Fruit fly (Drosophila melanogaster) whole organism, prepupa: Measurements from ENCODE around the gene Antp.

Experiments used
- Blimp-1 ChIP-seq: fragments of 200-800 bp; sonication (Bioruptor generic); optimal IDR thresholded peaks from 3 replicates; lab custom pipeline; 2017; ENCODE audit warnings: missing biosample characterization, missing genetic modification characterization, mild to moderate bottlenecking, moderate library complexity, missing genetic modification reagents
- CG10631 ChIP-seq: fragments of 200-800 bp; sonication (Bioruptor generic); optimal IDR thresholded peaks from 2 replicates; lab custom pipeline; 2016; ENCODE audit warnings: missing biosample characterization, missing genetic modification characterization
- CG10669 ChIP-seq: fragments of 200-800 bp; sonication (Bioruptor generic); optimal IDR thresholded peaks from 3 replicates; lab custom pipeline; 2018; ENCODE audit warnings: missing biosample characterization, mild to moderate bottlenecking, missing genetic modification characterization, moderate library complexity
- CG11294 ChIP-seq: fragments of 200-800 bp; sonication (Bioruptor generic); IDR thresholded peaks from 2 replicates; pipeline ENCODE4 v1.3.6; 2022; ENCODE audit warnings: missing biosample characterization, missing genetic modification characterization
- CG15336 ChIP-seq: fragments of 200-800 bp; sonication (Bioruptor generic); IDR thresholded peaks from 2 replicates; pipeline ENCODE4 v1.3.6; 2022; ENCODE audit warnings: missing biosample characterization, missing genetic modification characterization
- CG1621 ChIP-seq: fragments of 200-800 bp; sonication (Bioruptor generic); optimal IDR thresholded peaks from 3 replicates; lab custom pipeline; 2018; ENCODE audit warnings: missing biosample characterization, mild to moderate bottlenecking, missing genetic modification characterization
- CG3032 ChIP-seq: fragments of 200-800 bp; optimal IDR thresholded peaks from 2 replicates; lab custom pipeline; 2019; ENCODE audit warnings: missing biosample characterization, mild to moderate bottlenecking, missing genetic modification characterization, moderate library complexity
- CG31627 ChIP-seq: fragments of 200-800 bp; sonication (Bioruptor generic); optimal IDR thresholded peaks from 3 replicates; lab custom pipeline; 2016; ENCODE audit warnings: missing biosample characterization, missing genetic modification characterization
- CG34406 ChIP-seq: fragments of 200-800 bp; sonication (Bioruptor generic); optimal IDR thresholded peaks from 3 replicates; lab custom pipeline; 2016; ENCODE audit warnings: missing biosample characterization, missing genetic modification characterization
- CG3919 ChIP-seq: fragments of 200-800 bp; sonication (Bioruptor generic); optimal IDR thresholded peaks from 3 replicates; lab custom pipeline; 2016; ENCODE audit warnings: missing biosample characterization, missing genetic modification characterization
- CG4318 ChIP-seq: fragments of 200-800 bp; sonication (Bioruptor generic); optimal IDR thresholded peaks from 3 replicates; lab custom pipeline; 2017; ENCODE audit warnings: missing biosample characterization, mild to moderate bottlenecking, missing genetic modification characterization
- CG6163 ChIP-seq: fragments of 200-800 bp; sonication (Bioruptor generic); IDR thresholded peaks from 3 replicates; pipeline ENCODE4 v1.3.6; 2022; ENCODE audit warnings: missing biosample characterization, missing genetic modification characterization
- CG6792 ChIP-seq: fragments of 200-800 bp; sonication (Bioruptor generic); optimal IDR thresholded peaks from 3 replicates; lab custom pipeline; 2016; ENCODE audit warnings: missing biosample characterization, missing genetic modification characterization
- CG6808 ChIP-seq: fragments of 200-800 bp; sonication (Bioruptor generic); optimal IDR thresholded peaks from 3 replicates; lab custom pipeline; 2017; ENCODE audit warnings: missing biosample characterization, missing genetic modification characterization, mild to moderate bottlenecking, moderate library complexity, missing genetic modification reagents
- CG6854 ChIP-seq: fragments of 200-800 bp; sonication (Bioruptor generic); optimal IDR thresholded peaks from 2 replicates; lab custom pipeline; 2017; ENCODE audit warnings: missing biosample characterization, mild to moderate bottlenecking, missing genetic modification characterization
- CG7368 ChIP-seq: fragments of 200-800 bp; sonication (Bioruptor generic); optimal IDR thresholded peaks from 3 replicates; lab custom pipeline; 2016; ENCODE audit warnings: missing biosample characterization, missing genetic modification characterization
- CG8319 ChIP-seq: fragments of 200-800 bp; sonication (Bioruptor generic); optimal IDR thresholded peaks from 3 replicates; lab custom pipeline; 2016; ENCODE audit warnings: missing biosample characterization, missing genetic modification characterization
- CG8632 ChIP-seq: fragments of 200-800 bp; sonication (Bioruptor generic); optimal IDR thresholded peaks from 3 replicates; lab custom pipeline; 2016; ENCODE audit warnings: missing biosample characterization, missing genetic modification characterization
- CG9139 ChIP-seq: fragments of 200-800 bp; sonication (Bioruptor generic); optimal IDR thresholded peaks from 3 replicates; lab custom pipeline; 2017; ENCODE audit warnings: missing biosample characterization, mild to moderate bottlenecking, missing genetic modification characterization
- Eip75B ChIP-seq: fragments of 200-800 bp; sonication (Bioruptor generic); optimal IDR thresholded peaks from 3 replicates; lab custom pipeline; 2016; ENCODE audit warnings: missing biosample characterization, missing genetic modification characterization
- Eip93F ChIP-seq: fragments of 200-800 bp; sonication (Bioruptor generic); optimal IDR thresholded peaks from 2 replicates; lab custom pipeline; 2016; ENCODE audit warnings: missing biosample characterization, mild to moderate bottlenecking, missing genetic modification characterization
- Ets96B ChIP-seq: fragments of 200-800 bp; optimal IDR thresholded peaks from 2 replicates; lab custom pipeline; 2019; ENCODE audit warnings: missing biosample characterization, mild to moderate bottlenecking, missing genetic modification characterization, moderate library complexity
- Hr4 ChIP-seq: fragments of 200-800 bp; sonication (Bioruptor generic); optimal IDR thresholded peaks from 3 replicates; lab custom pipeline; 2016; ENCODE audit warnings: missing biosample characterization, missing genetic modification characterization
- Lpt ChIP-seq: fragments of 200-800 bp; sonication (Bioruptor generic); optimal IDR thresholded peaks from 3 replicates; lab custom pipeline; 2016; ENCODE audit warnings: missing biosample characterization, missing genetic modification characterization
- OdsH ChIP-seq: fragments of 200-800 bp; sonication (Bioruptor generic); optimal IDR thresholded peaks from 3 replicates; lab custom pipeline; 2016; ENCODE audit warnings: missing biosample characterization, missing genetic modification characterization
- acj6 ChIP-seq: fragments of 200-800 bp; sonication (Bioruptor generic); optimal IDR thresholded peaks from 3 replicates; lab custom pipeline; 2016; ENCODE audit warnings: missing biosample characterization, missing genetic modification characterization
- cyc ChIP-seq: fragments of 200-800 bp; sonication (Bioruptor generic); optimal IDR thresholded peaks from 3 replicates; lab custom pipeline; 2016; ENCODE audit warnings: missing biosample characterization, missing genetic modification characterization
- dac ChIP-seq: fragments of 200-800 bp; sonication (Bioruptor generic); optimal IDR thresholded peaks from 2 replicates; lab custom pipeline; 2017; ENCODE audit warnings: missing biosample characterization, mild to moderate bottlenecking, missing genetic modification characterization
- eg ChIP-seq: fragments of 200-800 bp; sonication (Bioruptor generic); IDR thresholded peaks from 3 replicates; pipeline ENCODE4 v1.3.6; 2022; ENCODE audit warnings: missing biosample characterization, missing genetic modification characterization
- fd59A ChIP-seq: fragments of 200-800 bp; sonication (Bioruptor generic); optimal IDR thresholded peaks from 2 replicates; lab custom pipeline; 2017; ENCODE audit warnings: missing biosample characterization, mild to moderate bottlenecking, missing genetic modification characterization, missing genetic modification reagents
- fkh ChIP-seq: fragments of 200-800 bp; sonication (Bioruptor generic); optimal IDR thresholded peaks from 3 replicates; lab custom pipeline; 2017; ENCODE audit warnings: missing biosample characterization, mild to moderate bottlenecking, missing genetic modification characterization, moderate library complexity
- lz ChIP-seq: fragments of 200-800 bp; sonication (Bioruptor generic); optimal IDR thresholded peaks from 3 replicates; lab custom pipeline; 2016; ENCODE audit warnings: missing biosample characterization, missing genetic modification characterization
- pdm3 ChIP-seq: fragments of 200-800 bp; sonication (Bioruptor generic); optimal IDR thresholded peaks from 3 replicates; lab custom pipeline; 2016; ENCODE audit warnings: missing biosample characterization, missing genetic modification characterization
- salr ChIP-seq, 2 experiments: fragments of 200-800 bp; sonication (Bioruptor generic); optimal IDR thresholded peaks; 3 replicates each; lab custom pipeline; 2016 to 2018; ENCODE audit warnings: missing biosample characterization in 2 of 2, missing genetic modification characterization in 2 of 2, mild to moderate bottlenecking in 1 of 2
- svp ChIP-seq: fragments of 200-800 bp; sonication (Bioruptor generic); peaks from one replicate; lab custom pipeline; 2016; ENCODE audit warnings: missing biosample characterization, missing genetic modification characterization
- topi ChIP-seq: fragments of 200-800 bp; sonication (Bioruptor generic); optimal IDR thresholded peaks from 3 replicates; lab custom pipeline; 2016; ENCODE audit warnings: missing biosample characterization, missing genetic modification characterization

Antp gene

DNA sequence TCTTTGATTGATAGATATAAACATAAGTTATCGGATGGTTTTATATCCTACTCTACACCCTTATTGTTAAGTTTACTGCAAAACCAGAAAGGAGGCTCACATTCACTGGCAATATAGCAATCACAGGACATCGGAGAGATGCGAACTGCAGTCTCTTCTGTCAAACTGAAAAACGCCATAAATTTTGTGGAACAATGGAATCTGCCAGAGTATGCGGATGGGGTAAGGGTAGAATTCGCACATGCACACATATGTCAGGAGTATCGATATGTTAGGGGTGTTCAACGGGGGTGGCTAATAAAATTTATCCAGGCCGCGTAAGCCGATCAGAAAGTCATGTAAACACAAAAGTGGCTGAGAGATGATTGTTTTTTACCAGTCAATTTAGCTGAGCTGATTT is 136.5 kb downstream of the Antp start:
- no peak for TF ChIP-seq CG15336 (GFP tag; lab: Robert Waterston, UW)
- no peak for TF ChIP-seq CG6808 (GFP tag; lab: Kevin White, UChicago)
- no peak for TF ChIP-seq Blimp-1 (GFP tag; lab: Kevin White, UChicago)
- no peak for TF ChIP-seq Eip93F (GFP tag; lab: Kevin White, UChicago)
- no peak for TF ChIP-seq Eip75B (GFP tag; lab: Kevin White, UChicago)
- no peak for TF ChIP-seq svp (GFP tag; lab: Kevin White, UChicago)
- TF ChIP-seq dac (GFP tag; lab: Kevin White, UChicago) = no peak
- TF ChIP-seq Lpt = no peak
- TF ChIP-seq CG4318 (GFP tag; lab: Kevin White, UChicago) = no peak
- no peak for TF ChIP-seq CG10631 (GFP tag; lab: Kevin White, UChicago)
- TF ChIP-seq pdm3 (GFP tag; lab: Kevin White, UChicago) = no peak
- TF ChIP-seq CG10669 (GFP tag; lab: Kevin White, UChicago) = no peak
- no peak for TF ChIP-seq salr (GFP tag; optimal IDR thresholded peaks at IDR 0.05; lab: Kevin White, UChicago)
- no peak for TF ChIP-seq CG31627 (GFP tag; lab: Kevin White, UChicago)
- no peak for TF ChIP-seq Ets96B (tag; lab: Kevin White, UChicago)

DNA sequence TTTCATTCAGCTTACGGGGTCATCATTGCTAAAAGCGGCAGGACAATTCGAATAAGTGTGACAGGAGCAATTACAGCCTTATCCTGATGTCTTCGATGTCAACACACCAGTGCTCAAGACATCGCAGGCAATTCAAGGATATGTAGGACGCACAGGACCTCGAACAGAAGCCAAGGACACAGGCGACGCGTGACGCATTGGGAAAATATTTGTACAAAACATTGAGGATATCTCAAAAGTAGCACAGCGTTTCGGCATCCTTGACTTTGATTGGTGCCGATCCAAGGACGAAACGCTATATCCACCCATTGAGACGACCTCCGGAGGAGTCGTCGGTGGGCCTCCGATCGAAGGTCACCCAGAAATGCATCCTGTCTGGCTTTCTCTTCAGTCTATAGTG is 139.0 kb downstream of the Antp start:
- no peak for TF ChIP-seq CG15336 (GFP tag; lab: Robert Waterston, UW)
- no peak for TF ChIP-seq Eip75B (GFP tag; lab: Kevin White, UChicago)
- TF ChIP-seq CG8632 (GFP tag; lab: Kevin White, UChicago) = no peak
- no peak for TF ChIP-seq CG9139
- TF ChIP-seq CG34406 = no peak
- TF ChIP-seq CG6792 (GFP tag; lab: Kevin White, UChicago) = no peak

DNA sequence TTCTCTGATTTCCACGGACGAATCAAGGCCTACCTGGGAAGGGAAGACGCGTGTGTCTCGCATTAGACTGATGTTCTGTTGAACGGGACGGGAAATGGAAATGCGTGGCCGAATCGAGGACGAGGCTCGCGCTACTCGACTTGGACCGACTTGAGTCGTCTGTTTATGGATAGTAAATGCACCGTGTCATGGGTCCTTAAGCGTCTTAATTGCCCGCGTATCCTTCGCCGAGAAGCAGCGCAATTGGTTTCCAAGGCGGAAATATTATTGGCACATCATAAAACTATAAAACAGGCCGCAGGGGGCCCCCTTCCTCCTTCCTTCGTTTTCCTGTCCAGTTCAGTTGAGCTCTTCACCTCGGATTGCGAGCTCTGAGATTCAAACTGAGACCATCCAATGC is 140.0 kb downstream of the Antp start:
- no peak for TF ChIP-seq CG4318 (GFP tag; lab: Kevin White, UChicago)
- TF ChIP-seq CG6163 = no peak
- TF ChIP-seq dac (GFP tag; lab: Kevin White, UChicago) = no peak
- no peak for TF ChIP-seq eg (GFP tag; lab: Robert Waterston, UW)
- TF ChIP-seq topi = no peak
- TF ChIP-seq CG8319 = no peak
- no peak for TF ChIP-seq CG31627 (GFP tag; lab: Kevin White, UChicago)
- TF ChIP-seq lz (GFP tag; lab: Kevin White, UChicago) = no peak
- TF ChIP-seq CG3919 = no peak
- no peak for TF ChIP-seq fkh (GFP tag; lab: Kevin White, UChicago)
- TF ChIP-seq Hr4 (GFP tag; lab: Kevin White, UChicago) = no peak
- no peak for TF ChIP-seq CG1621 (tag; lab: Kevin White, UChicago)
- TF ChIP-seq CG8632 (GFP tag; lab: Kevin White, UChicago) = no peak
- TF ChIP-seq CG6854 (GFP tag; lab: Kevin White, UChicago) = no peak

DNA sequence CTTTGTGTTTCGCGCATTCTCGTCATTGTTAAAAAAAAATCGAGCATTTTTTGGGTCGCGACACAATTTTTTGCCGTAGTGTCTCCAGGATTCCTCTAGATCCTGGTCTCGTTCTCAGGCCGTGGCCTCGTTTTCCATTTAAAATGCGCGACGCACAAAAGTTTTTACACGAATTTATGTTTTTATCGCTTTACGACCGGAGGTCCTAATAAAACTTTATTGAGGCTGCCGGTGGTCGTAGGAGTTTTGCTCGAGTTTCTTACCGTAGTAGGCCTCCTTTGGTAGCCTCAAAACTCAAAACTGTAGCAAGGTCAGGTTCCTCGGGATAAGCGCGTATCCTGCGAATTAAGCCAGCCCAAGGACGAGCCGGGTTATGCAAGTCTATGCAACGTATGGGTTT is 141.6 kb downstream of the Antp start:
- TF ChIP-seq fd59A (GFP tag; lab: Kevin White, UChicago) (no peak), CG31627 (GFP tag; lab: Kevin White, UChicago) (no peak)

DNA sequence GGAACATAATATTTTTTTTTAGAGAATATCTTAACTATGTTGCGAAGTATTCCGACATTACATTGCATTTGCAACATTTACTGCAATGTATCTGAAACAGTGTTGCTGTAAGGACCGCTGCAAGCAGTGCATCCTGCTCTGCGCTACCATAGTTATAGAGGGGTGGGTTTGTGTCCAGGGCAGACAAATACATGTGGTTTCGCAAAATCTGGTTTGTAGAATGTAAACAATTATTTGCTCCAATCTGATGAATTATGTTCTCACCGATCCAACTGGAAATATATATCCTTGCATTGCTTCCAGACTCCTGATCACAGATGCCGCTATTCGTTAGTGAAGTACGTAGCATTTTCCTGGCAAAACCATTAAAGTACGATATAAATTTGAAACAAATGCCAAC is 144.7 kb downstream of the Antp start:
- TF ChIP-seq CG6808 (GFP tag; lab: Kevin White, UChicago) (no peak), cyc (no peak), fd59A (GFP tag; lab: Kevin White, UChicago) (no peak), fkh (GFP tag; lab: Kevin White, UChicago) (no peak), OdsH (GFP tag; lab: Kevin White, UChicago) (no peak), CG7368 (GFP tag; lab: Kevin White, UChicago) (no peak), salr (GFP tag; optimal IDR thresholded peaks at IDR 0.05; lab: Kevin White, UChicago) (no peak), Hr4 (GFP tag; lab: Kevin White, UChicago) (no peak), CG3032 (tag; lab: Kevin White, UChicago) (no peak), CG3919 (no peak), acj6 (GFP tag; lab: Kevin White, UChicago) (no peak), CG11294 (GFP tag; lab: Robert Waterston, UW) (no peak)
